Worm (Caenorhabditis elegans): ENCODE measurements around the gene Y37E11B.7.

Y37E11B.7 gene

ce11 chrIV:3644863-3645378, 45.0 kb upstream of the Y37E11B.7 start:
- TF ChIP-seq hlh-15 (tag; optimal IDR thresholded peaks at IDR 0.05) (no peak), pha-4 (tag; optimal IDR thresholded peaks at IDR 0.05) (no peak), T23F11.4 (GFP tag; optimal IDR thresholded peaks at IDR 0.05) (no peak), ama-1 (optimal IDR thresholded peaks at IDR 0.05) (no peak), pag-3 (tag; optimal IDR thresholded peaks at IDR 0.05; ENCODE audit: borderline replicate concordance) (no peak), fkh-6 (tag; optimal IDR thresholded peaks at IDR 0.05) (no peak), lim-6 (tag; optimal IDR thresholded peaks at IDR 0.05) (no peak), tbx-2 (tag; optimal IDR thresholded peaks at IDR 0.05) (no peak), npax-4 (tag; optimal IDR thresholded peaks at IDR 0.05) (no peak), syd-9 (tag; optimal IDR thresholded peaks at IDR 0.05) (no peak), nhr-11 (tag; optimal IDR thresholded peaks at IDR 0.05) (no peak), ets-4 (tag; optimal IDR thresholded peaks at IDR 0.05) (no peak), ttx-3 (tag; optimal IDR thresholded peaks at IDR 0.05) (no peak), lin-11 (tag; optimal IDR thresholded peaks at IDR 0.05) (no peak), elt-4 (tag; optimal IDR thresholded peaks at IDR 0.05) (no peak)

- TF ChIP-seq rnt-1 (tag; optimal IDR thresholded peaks at IDR 0.05) (no peak), ttx-3 (tag; optimal IDR thresholded peaks at IDR 0.05) (no peak), hlh-6 (tag; optimal IDR thresholded peaks at IDR 0.05) (no peak), zip-5 (tag; optimal IDR thresholded peaks at IDR 0.05) (no peak), K09A11.1 (tag; optimal IDR thresholded peaks at IDR 0.05; ENCODE audit: insufficient read depth) (no peak), lin-11 (tag; optimal IDR thresholded peaks at IDR 0.05) (no peak), nhr-232 (tag; optimal IDR thresholded peaks at IDR 0.05) (no peak), ceh-45 (GFP tag; IDR thresholded peaks at IDR 0.05) (no peak), hlh-15 (tag; optimal IDR thresholded peaks at IDR 0.05) (no peak), ets-4 (tag; optimal IDR thresholded peaks at IDR 0.05) (no peak), tbx-7 (tag; optimal IDR thresholded peaks at IDR 0.05) (no peak), hlh-8 (tag; optimal IDR thresholded peaks at IDR 0.05) (no peak)
These were observed 42.2 kb upstream of the Y37E11B.7 start, which contains the start of gene CC8.3 for ce11 chrIV:3642189-3642588. CC8.3 (minus strand) TSS chrIV:3642289.

ce11 chrIV:3638250-3638926, 38.4 kb upstream of the Y37E11B.7 start:
- TF ChIP-seq tbx-2 (tag; optimal IDR thresholded peaks at IDR 0.05) (no peak), C08G9.2 (tag; optimal IDR thresholded peaks at IDR 0.05) (peak; percentile 22)

- TF ChIP-seq ceh-19 (GFP tag; optimal IDR thresholded peaks at IDR 0.05): peak; percentile 32
- peak; percentile 71 for TF ChIP-seq F13H6.1 (tag; optimal IDR thresholded peaks at IDR 0.05)
- TF ChIP-seq madf-2 (tag; optimal IDR thresholded peaks at IDR 0.05): no peak
- peak; percentile 32 for TF ChIP-seq C08G9.2 (tag; optimal IDR thresholded peaks at IDR 0.05)
- TF ChIP-seq pqm-1 (tag; optimal IDR thresholded peaks at IDR 0.05): no peak
- TF ChIP-seq elt-2 (tag; optimal IDR thresholded peaks at IDR 0.05): peak; percentile 12
- TF ChIP-seq ama-1 (optimal IDR thresholded peaks at IDR 0.05): no peak
- TF ChIP-seq unc-55 (GFP tag; optimal IDR thresholded peaks at IDR 0.05): no peak
- peak; percentile 43 for TF ChIP-seq sdc-2 (tag; optimal IDR thresholded peaks at IDR 0.05)
- TF ChIP-seq K02D7.2 (tag; optimal IDR thresholded peaks at IDR 0.05): no peak
- TF ChIP-seq tbx-7 (tag; optimal IDR thresholded peaks at IDR 0.05): no peak
- no peak for TF ChIP-seq elt-4 (tag; optimal IDR thresholded peaks at IDR 0.05)
- TF ChIP-seq ceh-34 (tag; optimal IDR thresholded peaks at IDR 0.05): peak; percentile 67
- peak; percentile 27 for TF ChIP-seq ref-2 (tag; optimal IDR thresholded peaks at IDR 0.05)
- TF ChIP-seq hlh-6 (tag; optimal IDR thresholded peaks at IDR 0.05): no peak
- TF ChIP-seq ahr-1 (tag; optimal IDR thresholded peaks at IDR 0.05): no peak
- no peak for TF ChIP-seq hlh-15 (tag; optimal IDR thresholded peaks at IDR 0.05)
- peak; percentile 28 for TF ChIP-seq rnt-1 (tag; optimal IDR thresholded peaks at IDR 0.05)
- peak; percentile 21 for TF ChIP-seq fax-1 (tag; optimal IDR thresholded peaks at IDR 0.05)
- no peak for TF ChIP-seq fkh-10 (GFP tag; optimal IDR thresholded peaks at IDR 0.05)
- TF ChIP-seq zip-5 (tag; optimal IDR thresholded peaks at IDR 0.05): no peak
- peak; percentile 77 for TF ChIP-seq ceh-18 (tag; optimal IDR thresholded peaks at IDR 0.05)
- TF ChIP-seq unc-42 (tag; optimal IDR thresholded peaks at IDR 0.05): peak; percentile 22
- TF ChIP-seq ceh-48 (tag; optimal IDR thresholded peaks at IDR 0.05): no peak
- TF ChIP-seq nhr-11 (tag; optimal IDR thresholded peaks at IDR 0.05): no peak
- TF ChIP-seq npax-4 (tag; optimal IDR thresholded peaks at IDR 0.05): no peak
- TF ChIP-seq ceh-6 (GFP tag; optimal IDR thresholded peaks at IDR 0.05): no peak
- peak; percentile 41 for TF ChIP-seq ceh-2 (tag; optimal IDR thresholded peaks at IDR 0.05)
- no peak for TF ChIP-seq lim-6 (tag; optimal IDR thresholded peaks at IDR 0.05)
- peak; percentile 62 for TF ChIP-seq nfya-1 (tag; optimal IDR thresholded peaks at IDR 0.05)
- TF ChIP-seq ztf-16 (tag; optimal IDR thresholded peaks at IDR 0.05): no peak
These were observed 36.7 kb upstream of the Y37E11B.7 start, which contains the start of gene madf-9 for ce11 chrIV:3636528-3637129. madf-9 (plus strand) TSS chrIV:3637079.
